Worm (Caenorhabditis elegans) whole organism, L4/young adult: ENCODE measurements around the gene F38B7.11.

Experiments
- W03F9.2 ChIP-seq: fragments of 150-350 bp; optimal IDR thresholded peaks from 2 replicates; lab custom pipeline; 2014; ENCODE audit warnings: missing biosample characterization, missing genetic modification characterization
- dao-5 ChIP-seq: sonication (generic microtip); optimal IDR thresholded peaks from 2 replicates; lab custom pipeline; 2016; ENCODE audit warnings: missing genotype, missing genetic modification characterization, moderate library complexity, missing compliant biosample characterization
- him-1 ChIP-seq: sonication (generic microtip); optimal IDR thresholded peaks from 2 replicates; lab custom pipeline; 2016; ENCODE audit warnings: missing genotype, missing genetic modification reagents, missing genetic modification characterization, missing compliant biosample characterization

DNA sequence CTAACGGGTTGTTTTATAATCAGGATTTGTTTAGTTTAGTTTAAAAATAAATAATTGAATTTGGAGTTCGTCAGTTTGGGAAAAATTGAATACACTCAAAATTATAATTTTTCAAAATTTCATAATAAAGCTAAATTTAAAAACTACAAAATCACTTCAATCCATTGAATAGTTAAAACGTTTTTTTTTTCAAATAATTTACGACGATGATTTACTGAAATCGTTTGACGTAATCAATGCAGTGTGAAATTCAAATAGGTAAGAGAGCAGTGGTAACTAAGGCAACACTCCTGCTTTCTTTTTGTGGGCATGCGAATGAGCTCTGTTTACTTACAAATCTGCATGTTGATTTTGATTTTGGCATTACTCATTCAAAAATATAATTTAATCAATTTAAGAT is 1.7 kb upstream of the F38B7.11 start, which contains the start of gene F38B7.10:
- TF ChIP-seq him-1 (tag; lab: Kevin White, UChicago) (no peak), dao-5 (tag; lab: Kevin White, UChicago) (no peak), W03F9.2 (tag; lab: Kevin White, UChicago) (no peak)
